Fruit fly (Drosophila melanogaster): ENCODE results near the gene CG42526.

The CG42526 gene

DNA sequence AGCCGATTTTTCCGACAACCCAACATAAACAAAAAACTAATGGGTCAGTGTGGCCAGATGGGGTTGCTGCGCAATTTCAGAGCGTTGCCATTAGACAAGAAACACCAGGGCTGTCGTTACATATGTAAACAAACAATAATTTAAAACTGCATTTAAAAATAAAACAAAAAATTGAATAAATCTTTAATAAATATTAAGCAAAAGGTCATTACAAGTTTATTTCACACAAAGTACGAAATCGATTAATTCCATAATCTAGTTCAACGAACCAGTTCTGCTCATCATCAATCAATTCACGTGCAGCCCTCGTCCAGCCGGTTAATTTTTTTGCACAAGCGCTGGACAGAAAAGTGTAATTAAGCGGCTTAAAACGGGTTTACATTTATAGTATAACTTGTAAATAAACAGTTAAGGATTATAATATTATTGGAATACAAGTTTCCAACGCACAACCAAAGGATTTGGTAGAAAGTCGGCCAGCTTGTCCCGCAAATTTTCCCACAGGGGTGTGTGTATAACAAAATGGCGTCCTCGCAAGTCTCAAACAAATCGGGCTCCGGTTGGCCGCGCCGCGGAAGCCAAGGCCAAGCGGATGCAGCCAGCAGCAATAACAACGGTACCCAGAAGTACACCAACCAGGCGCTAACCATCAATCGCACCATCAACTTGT, 24.3 kb downstream of the CG42526 start, which contains the start of the genes CG4022 and Cpsf5 (continued):
- TF ChIP-seq trh (GFP tag; optimal IDR thresholded peaks at IDR 0.05), result peak; percentile 65
- TF ChIP-seq CG4730 (GFP tag; IDR thresholded peaks at IDR 0.05), result peak; percentile 62
- peak; percentile 71 for TF ChIP-seq Sox100B (GFP tag; optimal IDR thresholded peaks at IDR 0.05)
- peak; percentile 2 for TF ChIP-seq eyg (GFP tag; optimal IDR thresholded peaks at IDR 0.05)
- peak in 1 of 3 experiments; percentile 84 for TF ChIP-seq lola (GFP tag; optimal IDR thresholded peaks at IDR 0.05)
- no peak for TF ChIP-seq hth (optimal IDR thresholded peaks at IDR 0.05)
- TF ChIP-seq fd64A (GFP tag; optimal IDR thresholded peaks at IDR 0.05), result no peak
- no peak for TF ChIP-seq mld (GFP tag; IDR thresholded peaks at IDR 0.05; ENCODE audit: partially characterized antibody)
- peak; percentile 85 for TF ChIP-seq CG4617 (GFP tag; optimal IDR thresholded peaks at IDR 0.05; ENCODE audit: borderline replicate concordance)
- TF ChIP-seq ham (GFP tag; IDR thresholded peaks at IDR 0.05), result peak; percentile 52; the same call in 1 of the 2 replicates
- peak; percentile 84 for TF ChIP-seq HLH3B (GFP tag; IDR thresholded peaks at IDR 0.05)
- TF ChIP-seq onecut (GFP tag; IDR thresholded peaks at IDR 0.05), result peak; percentile 81
- TF ChIP-seq CG2712 (tag; optimal IDR thresholded peaks at IDR 0.05), result peak; percentile 91
- peak; percentile 70 for TF ChIP-seq ssp (GFP tag; IDR thresholded peaks at IDR 0.05)
- TF ChIP-seq twi (tag; optimal IDR thresholded peaks at IDR 0.05), result peak; percentile 83
- peak; percentile 82 for TF ChIP-seq CG9215 (GFP tag; IDR thresholded peaks at IDR 0.05)
- TF ChIP-seq CG11723 (GFP tag; optimal IDR thresholded peaks at IDR 0.05), result peak; percentile 52
- TF ChIP-seq CG33557 (GFP tag; optimal IDR thresholded peaks at IDR 0.05), result peak; percentile 86
- TF ChIP-seq CG7928 (GFP tag; optimal IDR thresholded peaks at IDR 0.05), result peak; percentile 98
- peak; percentile 67 for TF ChIP-seq CG10462 (GFP tag; optimal IDR thresholded peaks at IDR 0.05)
- TF ChIP-seq grau (tag; optimal IDR thresholded peaks at IDR 0.05), result peak; percentile 86
- TF ChIP-seq knrl (GFP tag; IDR thresholded peaks at IDR 0.05; ENCODE audit: partially characterized antibody), result peak; percentile 61
- no peak for TF ChIP-seq aop (GFP tag; IDR thresholded peaks at IDR 0.05)
- TF ChIP-seq CG11456 (GFP tag; IDR thresholded peaks at IDR 0.05), result peak; percentile 78; the same call in 2 of the 3 replicates
- TF ChIP-seq crc (GFP tag; optimal IDR thresholded peaks at IDR 0.05), result no peak
- peak; percentile 84 for TF ChIP-seq Xbp1 (GFP tag; optimal IDR thresholded peaks at IDR 0.05)
- peak; percentile 42 for TF ChIP-seq CG1233 (GFP tag; optimal IDR thresholded peaks at IDR 0.05)
- peak; percentile 26; the same call in 1 of the 3 replicates for TF ChIP-seq CG2199 (GFP tag; IDR thresholded peaks at IDR 0.05)
- 0 out of 3 replicates have a peak, but pooled peaks have one; percentile 17 for TF ChIP-seq sr (GFP tag; IDR thresholded peaks at IDR 0.05)
- peak; percentile 61 for TF ChIP-seq CG11696 (GFP tag; IDR thresholded peaks at IDR 0.05)
- no peak for TF ChIP-seq dan (GFP tag; IDR thresholded peaks at IDR 0.05)
- TF ChIP-seq sc (optimal IDR thresholded peaks at IDR 0.05), result no peak
- TF ChIP-seq sc (GFP tag; optimal IDR thresholded peaks at IDR 0.05), result peak; percentile 16
- peak; percentile 38; the same call in 1 of the 2 replicates for TF ChIP-seq Rx (GFP tag; IDR thresholded peaks at IDR 0.05)
- TF ChIP-seq CG6254 (GFP tag; optimal IDR thresholded peaks at IDR 0.05), result peak; percentile 51
- peak; percentile 63 for TF ChIP-seq oc (tag; optimal IDR thresholded peaks at IDR 0.05)
- TF ChIP-seq Spps (tag; optimal IDR thresholded peaks at IDR 0.05), result peak; percentile 67
- TF ChIP-seq CG14860 (GFP tag; IDR thresholded peaks at IDR 0.05; ENCODE audit: partially characterized antibody), result no peak
- peak; percentile 12 for TF ChIP-seq jing (GFP tag; optimal IDR thresholded peaks at IDR 0.05)
- peak; percentile 89 for TF ChIP-seq CG2120 (GFP tag; optimal IDR thresholded peaks at IDR 0.05)
- no peak for TF ChIP-seq prd (optimal IDR thresholded peaks at IDR 0.05)
- TF ChIP-seq prd (GFP tag; IDR thresholded peaks at IDR 0.05), result peak; percentile 84
- peak; percentile 81 for TF ChIP-seq CG10267 (tag; optimal IDR thresholded peaks at IDR 0.05)
- TF ChIP-seq HLHmδ (GFP tag; optimal IDR thresholded peaks at IDR 0.05), result no peak
- TF ChIP-seq CG9817 (tag; optimal IDR thresholded peaks at IDR 0.05), result peak; percentile 90
- peak; percentile 48 for TF ChIP-seq Bteb2 (GFP tag; optimal IDR thresholded peaks at IDR 0.05)
- peak; percentile 30 for TF ChIP-seq dm (GFP tag; optimal IDR thresholded peaks at IDR 0.05)
- TF ChIP-seq fru (optimal IDR thresholded peaks at IDR 0.05), result no peak
- peak; percentile 77 for TF ChIP-seq Sin3A (optimal IDR thresholded peaks at IDR 0.05)
- TF ChIP-seq gfzf (GFP tag; optimal IDR thresholded peaks at IDR 0.05), result peak; percentile 71
- no peak for TF ChIP-seq Vsx1 (GFP tag; optimal IDR thresholded peaks at IDR 0.05)
